Fruit fly (Drosophila melanogaster) whole organism, prepupa: ENCODE data around the gene CrebA.

Source experiments
- CG10669 ChIP-seq: fragments of 200-800 bp; sonication (Bioruptor generic); optimal IDR thresholded peaks from 3 replicates; lab custom pipeline; 2018; ENCODE audit warnings: missing biosample characterization, mild to moderate bottlenecking, missing genetic modification characterization, moderate library complexity
- CG11902 ChIP-seq: fragments of 200-800 bp; sonication (Bioruptor generic); optimal IDR thresholded peaks from 3 replicates; lab custom pipeline; 2016; ENCODE audit warnings: missing biosample characterization, missing genetic modification characterization
- CG15336 ChIP-seq: fragments of 200-800 bp; sonication (Bioruptor generic); IDR thresholded peaks from 2 replicates; pipeline ENCODE4 v1.3.6; 2022; ENCODE audit warnings: missing biosample characterization, missing genetic modification characterization
- CG3032 ChIP-seq: fragments of 200-800 bp; optimal IDR thresholded peaks from 2 replicates; lab custom pipeline; 2019; ENCODE audit warnings: missing biosample characterization, mild to moderate bottlenecking, missing genetic modification characterization, moderate library complexity
- CG6808 ChIP-seq: fragments of 200-800 bp; sonication (Bioruptor generic); optimal IDR thresholded peaks from 3 replicates; lab custom pipeline; 2017; ENCODE audit warnings: missing biosample characterization, missing genetic modification characterization, mild to moderate bottlenecking, moderate library complexity, missing genetic modification reagents
- CG6854 ChIP-seq: fragments of 200-800 bp; sonication (Bioruptor generic); optimal IDR thresholded peaks from 2 replicates; lab custom pipeline; 2017; ENCODE audit warnings: missing biosample characterization, mild to moderate bottlenecking, missing genetic modification characterization
- CG8119 ChIP-seq: fragments of 200-800 bp; sonication (Bioruptor generic); IDR thresholded peaks from 3 replicates; pipeline ENCODE4 v1.3.6; 2022; ENCODE audit warnings: missing biosample characterization, missing genetic modification characterization
- CG9139 ChIP-seq: fragments of 200-800 bp; sonication (Bioruptor generic); optimal IDR thresholded peaks from 3 replicates; lab custom pipeline; 2017; ENCODE audit warnings: missing biosample characterization, mild to moderate bottlenecking, missing genetic modification characterization
- Gug ChIP-seq: fragments of 200-800 bp; sonication (Bioruptor generic); IDR thresholded peaks from 2 replicates; pipeline ENCODE4 v1.3.6; 2022; ENCODE audit warnings: missing biosample characterization, missing genetic modification characterization
- Met ChIP-seq: fragments of 200-800 bp; sonication (Bioruptor generic); optimal IDR thresholded peaks from 3 replicates; lab custom pipeline; 2016; ENCODE audit warnings: missing biosample characterization, missing genetic modification characterization
- OdsH ChIP-seq: fragments of 200-800 bp; sonication (Bioruptor generic); optimal IDR thresholded peaks from 3 replicates; lab custom pipeline; 2016; ENCODE audit warnings: missing biosample characterization, missing genetic modification characterization
- dsx ChIP-seq: fragments of 200-800 bp; optimal IDR thresholded peaks from 3 replicates; lab custom pipeline; 2019; ENCODE audit warnings: missing biosample characterization, mild to moderate bottlenecking, missing genetic modification characterization, moderate library complexity; ENCODE audit not compliant: poor library complexity, severe bottlenecking
- eg ChIP-seq: fragments of 200-800 bp; sonication (Bioruptor generic); IDR thresholded peaks from 3 replicates; pipeline ENCODE4 v1.3.6; 2022; ENCODE audit warnings: missing biosample characterization, missing genetic modification characterization

dm6 chr3L:15498745-15499144, 36.5 kb upstream of the CrebA start, which contains the start of gene CG7275:
- no peak for TF ChIP-seq CG15336 (GFP tag; lab: Robert Waterston, UW)
- TF ChIP-seq CG8119 (GFP tag; lab: Robert Waterston, UW), result no peak
- TF ChIP-seq Gug (GFP tag; lab: Robert Waterston, UW), result no peak
- no peak for TF ChIP-seq eg (GFP tag; lab: Robert Waterston, UW)
- no peak for TF ChIP-seq CG10669 (GFP tag; lab: Kevin White, UChicago)
- TF ChIP-seq CG6808 (GFP tag; lab: Kevin White, UChicago), result no peak
- TF ChIP-seq OdsH, result no peak
- no peak for TF ChIP-seq Met (GFP tag; lab: Kevin White, UChicago)
- TF ChIP-seq CG3032 (tag; lab: Kevin White, UChicago), result no peak
- no peak for TF ChIP-seq dsx
- no peak for TF ChIP-seq CG6854 (GFP tag; lab: Kevin White, UChicago)
- no peak for TF ChIP-seq CG11902 (GFP tag; lab: Kevin White, UChicago)
- TF ChIP-seq CG9139 (GFP tag; lab: Kevin White, UChicago), result no peak
